Fruit fly (Drosophila melanogaster): ENCODE measurements around the gene Gapdh2.

Gapdh2 gene

DNA sequence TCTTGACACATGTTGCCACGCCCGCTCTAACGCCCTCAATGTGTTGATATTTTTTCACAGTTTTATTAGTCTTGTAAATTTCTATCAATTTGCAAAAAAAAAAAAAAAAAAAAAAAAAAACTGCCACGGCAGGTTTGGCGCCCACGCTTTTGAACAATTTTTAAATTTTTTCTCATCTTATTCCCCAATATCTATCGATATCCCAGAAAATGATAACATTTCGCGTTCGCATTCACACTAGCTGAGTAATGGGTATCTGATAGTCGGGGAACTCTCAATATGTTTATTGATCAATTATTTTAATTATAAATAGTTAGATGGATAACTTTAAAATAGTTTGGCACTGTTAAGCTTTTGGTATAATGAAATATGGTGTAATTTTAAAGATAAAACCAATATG lies 26.6 kb upstream of the Gapdh2 start (continued):
- no peak for TF ChIP-seq B-H1 (GFP tag; IDR thresholded peaks at IDR 0.05)
- peak; percentile 81 for TF ChIP-seq D19B (GFP tag; optimal IDR thresholded peaks at IDR 0.05)
- no peak for TF ChIP-seq CG3065 (GFP tag; optimal IDR thresholded peaks at IDR 0.05)
- TF ChIP-seq unc-4 (GFP tag; IDR thresholded peaks at IDR 0.05; ENCODE audit: partially characterized antibody), result peak; percentile 47
- no peak for TF ChIP-seq CG9727 (GFP tag; optimal IDR thresholded peaks at IDR 0.05)
- TF ChIP-seq sna (GFP tag; IDR thresholded peaks at IDR 0.05; ENCODE audit: partially characterized antibody), result peak; percentile 73
- TF ChIP-seq CG42726 (GFP tag; IDR thresholded peaks at IDR 0.05; ENCODE audit: partially characterized antibody), result peak; percentile 24; the same call in 1 of the 2 replicates
- no peak for TF ChIP-seq zfh2 (GFP tag; optimal IDR thresholded peaks at IDR 0.05)
- no peak for TF ChIP-seq CG16779 (GFP tag; IDR thresholded peaks at IDR 0.05)
- peak; percentile 44; the same call in 1 of the 2 replicates for TF ChIP-seq hbn (GFP tag; IDR thresholded peaks at IDR 0.05; ENCODE audit: partially characterized antibody)
- TF ChIP-seq CG13287 (GFP tag; IDR thresholded peaks at IDR 0.05; ENCODE audit: partially characterized antibody), result peak; percentile 81
- TF ChIP-seq CG6791 (GFP tag; IDR thresholded peaks at IDR 0.05; ENCODE audit: partially characterized antibody), result peak; percentile 99
- no peak for TF ChIP-seq crc (GFP tag; optimal IDR thresholded peaks at IDR 0.05)
- peak; percentile 97 for TF ChIP-seq Bgb (GFP tag; IDR thresholded peaks at IDR 0.05; ENCODE audit: partially characterized antibody)
- peak; percentile 95 for TF ChIP-seq CG16813 (GFP tag; IDR thresholded peaks at IDR 0.05; ENCODE audit: partially characterized antibody)
- TF ChIP-seq Dref (GFP tag; IDR thresholded peaks at IDR 0.05), result peak; percentile 37; the same call in 1 of the 2 replicates
- TF ChIP-seq CG14860 (GFP tag; IDR thresholded peaks at IDR 0.05; ENCODE audit: partially characterized antibody), result peak; percentile 98
- TF ChIP-seq mld (GFP tag; IDR thresholded peaks at IDR 0.05; ENCODE audit: partially characterized antibody), result peak; percentile 98
- peak; percentile 98 for TF ChIP-seq tna (GFP tag; IDR thresholded peaks at IDR 0.05; ENCODE audit: partially characterized antibody)
- TF ChIP-seq Dip3 (GFP tag; optimal IDR thresholded peaks at IDR 0.05), result no peak
- peak; percentile 82 for TF ChIP-seq inv (GFP tag; IDR thresholded peaks at IDR 0.05; ENCODE audit: partially characterized antibody)
- TF ChIP-seq Jarid2 (GFP tag; optimal IDR thresholded peaks at IDR 0.05), result no peak
- peak; percentile 90; the same call in 2 of the 3 replicates for TF ChIP-seq zen2 (GFP tag; IDR thresholded peaks at IDR 0.05; ENCODE audit: partially characterized antibody)

DNA sequence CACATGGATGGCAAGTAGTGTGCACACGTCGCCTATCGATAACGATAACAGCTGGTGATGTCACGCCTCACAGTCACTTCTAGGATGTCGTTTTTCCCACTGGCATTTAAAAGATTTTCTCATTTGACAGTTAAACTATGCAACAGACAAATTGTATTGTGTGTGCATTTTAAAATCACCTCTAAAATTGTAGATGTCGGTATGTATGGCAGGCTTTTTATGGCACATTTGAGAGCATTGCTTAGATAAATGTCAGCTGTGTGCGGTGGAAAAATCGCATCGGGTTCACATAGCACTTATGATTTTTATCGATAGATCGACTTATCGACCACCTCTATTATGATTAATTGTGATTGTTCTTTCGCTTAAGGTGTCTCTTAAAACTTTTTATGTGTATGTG lies 23.8 kb upstream of the Gapdh2 start, which contains the start of the genes ArgRS and CG8578:
Gene ArgRS (minus strand): TSS at position 7 of the 400 bp plus-strand sequence.
Gene CG8578 (plus strand): TSS at position 338 of the 400 bp plus-strand sequence.
- no peak for TF ChIP-seq Meics (GFP tag; optimal IDR thresholded peaks at IDR 0.05)
- no peak for TF ChIP-seq HLHmδ (GFP tag; optimal IDR thresholded peaks at IDR 0.05)
- TF ChIP-seq inv (GFP tag; IDR thresholded peaks at IDR 0.05; ENCODE audit: partially characterized antibody), result peak; percentile 85
- TF ChIP-seq ind (GFP tag; optimal IDR thresholded peaks at IDR 0.05), result peak; percentile 28
- peak; percentile 69 for TF ChIP-seq CG6272 (GFP tag; IDR thresholded peaks at IDR 0.05)
- no peak for TF ChIP-seq CG32767 (GFP tag; IDR thresholded peaks at IDR 0.05)
- TF ChIP-seq CG15479 (GFP tag; optimal IDR thresholded peaks at IDR 0.05), result no peak
- no peak for TF ChIP-seq CG33213 (GFP tag; optimal IDR thresholded peaks at IDR 0.05)
- no peak for TF ChIP-seq danr (GFP tag; IDR thresholded peaks at IDR 0.05)
- TF ChIP-seq CG11398 (GFP tag; optimal IDR thresholded peaks at IDR 0.05), result no peak
- TF ChIP-seq CG6254 (GFP tag; optimal IDR thresholded peaks at IDR 0.05), result no peak
- no peak for TF ChIP-seq ATbp (GFP tag; optimal IDR thresholded peaks at IDR 0.05)
- TF ChIP-seq CG2202 (tag; optimal IDR thresholded peaks at IDR 0.05), result no peak
- TF ChIP-seq jigr1 (GFP tag; IDR thresholded peaks at IDR 0.05), result no peak; the same call in 2 of the 3 replicates
- TF ChIP-seq crp (GFP tag; optimal IDR thresholded peaks at IDR 0.05), result peak in 1 of 2 experiments; percentile 71
- TF ChIP-seq ftz-f1 (GFP tag; optimal IDR thresholded peaks at IDR 0.05), result no peak
- peak; percentile 84 for TF ChIP-seq bab2 (GFP tag; optimal IDR thresholded peaks at IDR 0.05)
- TF ChIP-seq CG3726 (GFP tag; IDR thresholded peaks at IDR 0.05), result no peak
- TF ChIP-seq stwl (tag; optimal IDR thresholded peaks at IDR 0.05), result peak; percentile 30
- TF ChIP-seq sisA (GFP tag; IDR thresholded peaks at IDR 0.05), result no peak; the same call in 1 of the 2 replicates
- peak; percentile 41 for TF ChIP-seq twi (tag; optimal IDR thresholded peaks at IDR 0.05)
- peak; percentile 79 for TF ChIP-seq unc-4 (GFP tag; IDR thresholded peaks at IDR 0.05; ENCODE audit: partially characterized antibody)
- TF ChIP-seq CG12104 (GFP tag; optimal IDR thresholded peaks at IDR 0.05), result no peak
- TF ChIP-seq sens-2 (GFP tag; IDR thresholded peaks at IDR 0.05), result no peak
- peak; percentile 84 for TF ChIP-seq CG8290 (GFP tag; optimal IDR thresholded peaks at IDR 0.05)
- TF ChIP-seq CG8290 (tag; optimal IDR thresholded peaks at IDR 0.05), result no peak
- no peak for TF ChIP-seq nom (GFP tag; optimal IDR thresholded peaks at IDR 0.05)
- no peak for TF ChIP-seq dmrt99B (tag; optimal IDR thresholded peaks at IDR 0.05)
